Fruit fly (Drosophila melanogaster) whole organism, prepupa: ENCODE measurements around the gene CG2901.
A peak's percentile ranks its signal among the peaks of the same experiment; 100 is the strongest.

Source experiments
- CG10631 ChIP-seq: fragments of 200-800 bp; sonication (Bioruptor generic); optimal IDR thresholded peaks from 2 replicates; lab custom pipeline; 2016; ENCODE audit warnings: missing biosample characterization, missing genetic modification characterization
- CG11294 ChIP-seq: fragments of 200-800 bp; sonication (Bioruptor generic); IDR thresholded peaks from 2 replicates; pipeline ENCODE4 v1.3.6; 2022; ENCODE audit warnings: missing biosample characterization, missing genetic modification characterization
- CG11902 ChIP-seq: fragments of 200-800 bp; sonication (Bioruptor generic); optimal IDR thresholded peaks from 3 replicates; lab custom pipeline; 2016; ENCODE audit warnings: missing biosample characterization, missing genetic modification characterization
- CG1621 ChIP-seq: fragments of 200-800 bp; sonication (Bioruptor generic); optimal IDR thresholded peaks from 3 replicates; lab custom pipeline; 2018; ENCODE audit warnings: missing biosample characterization, mild to moderate bottlenecking, missing genetic modification characterization
- CG16779 ChIP-seq: fragments of 200-800 bp; sonication (Bioruptor generic); optimal IDR thresholded peaks from 3 replicates; lab custom pipeline; 2017; ENCODE audit warnings: missing biosample characterization, mild to moderate bottlenecking, missing genetic modification characterization
- CG3032 ChIP-seq: fragments of 200-800 bp; optimal IDR thresholded peaks from 2 replicates; lab custom pipeline; 2019; ENCODE audit warnings: missing biosample characterization, mild to moderate bottlenecking, missing genetic modification characterization, moderate library complexity
- CG32006 ChIP-seq: fragments of 200-800 bp; sonication (Bioruptor generic); optimal IDR thresholded peaks from 3 replicates; lab custom pipeline; 2017; ENCODE audit warnings: missing biosample characterization, mild to moderate bottlenecking, missing genetic modification characterization
- CG3919 ChIP-seq: fragments of 200-800 bp; sonication (Bioruptor generic); optimal IDR thresholded peaks from 3 replicates; lab custom pipeline; 2016; ENCODE audit warnings: missing biosample characterization, missing genetic modification characterization
- CG4318 ChIP-seq: fragments of 200-800 bp; sonication (Bioruptor generic); optimal IDR thresholded peaks from 3 replicates; lab custom pipeline; 2017; ENCODE audit warnings: missing biosample characterization, mild to moderate bottlenecking, missing genetic modification characterization
- CG6792 ChIP-seq: fragments of 200-800 bp; sonication (Bioruptor generic); optimal IDR thresholded peaks from 3 replicates; lab custom pipeline; 2016; ENCODE audit warnings: missing biosample characterization, missing genetic modification characterization
- CG6854 ChIP-seq: fragments of 200-800 bp; sonication (Bioruptor generic); optimal IDR thresholded peaks from 2 replicates; lab custom pipeline; 2017; ENCODE audit warnings: missing biosample characterization, mild to moderate bottlenecking, missing genetic modification characterization
- CG8119 ChIP-seq: fragments of 200-800 bp; sonication (Bioruptor generic); IDR thresholded peaks from 3 replicates; pipeline ENCODE4 v1.3.6; 2022; ENCODE audit warnings: missing biosample characterization, missing genetic modification characterization
- CG8319 ChIP-seq: fragments of 200-800 bp; sonication (Bioruptor generic); optimal IDR thresholded peaks from 3 replicates; lab custom pipeline; 2016; ENCODE audit warnings: missing biosample characterization, missing genetic modification characterization
- CG8632 ChIP-seq: fragments of 200-800 bp; sonication (Bioruptor generic); optimal IDR thresholded peaks from 3 replicates; lab custom pipeline; 2016; ENCODE audit warnings: missing biosample characterization, missing genetic modification characterization
- CG9139 ChIP-seq: fragments of 200-800 bp; sonication (Bioruptor generic); optimal IDR thresholded peaks from 3 replicates; lab custom pipeline; 2017; ENCODE audit warnings: missing biosample characterization, mild to moderate bottlenecking, missing genetic modification characterization
- Eip75B ChIP-seq: fragments of 200-800 bp; sonication (Bioruptor generic); optimal IDR thresholded peaks from 3 replicates; lab custom pipeline; 2016; ENCODE audit warnings: missing biosample characterization, missing genetic modification characterization
- Eip93F ChIP-seq: fragments of 200-800 bp; sonication (Bioruptor generic); optimal IDR thresholded peaks from 2 replicates; lab custom pipeline; 2016; ENCODE audit warnings: missing biosample characterization, mild to moderate bottlenecking, missing genetic modification characterization
- Ets96B ChIP-seq: fragments of 200-800 bp; optimal IDR thresholded peaks from 2 replicates; lab custom pipeline; 2019; ENCODE audit warnings: missing biosample characterization, mild to moderate bottlenecking, missing genetic modification characterization, moderate library complexity
- Gug ChIP-seq: fragments of 200-800 bp; sonication (Bioruptor generic); IDR thresholded peaks from 2 replicates; pipeline ENCODE4 v1.3.6; 2022; ENCODE audit warnings: missing biosample characterization, missing genetic modification characterization
- Hr39 ChIP-seq: fragments of 200-800 bp; sonication (Bioruptor generic); optimal IDR thresholded peaks from 2 replicates; lab custom pipeline; 2016; ENCODE audit warnings: missing biosample characterization, missing genetic modification characterization
- Hr4 ChIP-seq: fragments of 200-800 bp; sonication (Bioruptor generic); optimal IDR thresholded peaks from 3 replicates; lab custom pipeline; 2016; ENCODE audit warnings: missing biosample characterization, missing genetic modification characterization
- Lpt ChIP-seq: fragments of 200-800 bp; sonication (Bioruptor generic); optimal IDR thresholded peaks from 3 replicates; lab custom pipeline; 2016; ENCODE audit warnings: missing biosample characterization, missing genetic modification characterization
- Met ChIP-seq: fragments of 200-800 bp; sonication (Bioruptor generic); optimal IDR thresholded peaks from 3 replicates; lab custom pipeline; 2016; ENCODE audit warnings: missing biosample characterization, missing genetic modification characterization
- OdsH ChIP-seq: fragments of 200-800 bp; sonication (Bioruptor generic); optimal IDR thresholded peaks from 3 replicates; lab custom pipeline; 2016; ENCODE audit warnings: missing biosample characterization, missing genetic modification characterization
- Smox ChIP-seq: fragments of 200-800 bp; sonication (Bioruptor generic); optimal IDR thresholded peaks from 3 replicates; lab custom pipeline; 2016; ENCODE audit warnings: missing biosample characterization, missing genetic modification characterization
- acj6 ChIP-seq: fragments of 200-800 bp; sonication (Bioruptor generic); optimal IDR thresholded peaks from 3 replicates; lab custom pipeline; 2016; ENCODE audit warnings: missing biosample characterization, missing genetic modification characterization
- dac ChIP-seq: fragments of 200-800 bp; sonication (Bioruptor generic); optimal IDR thresholded peaks from 2 replicates; lab custom pipeline; 2017; ENCODE audit warnings: missing biosample characterization, mild to moderate bottlenecking, missing genetic modification characterization
- eg ChIP-seq: fragments of 200-800 bp; sonication (Bioruptor generic); IDR thresholded peaks from 3 replicates; pipeline ENCODE4 v1.3.6; 2022; ENCODE audit warnings: missing biosample characterization, missing genetic modification characterization
- esn ChIP-seq: fragments of 200-800 bp; sonication (Bioruptor generic); optimal IDR thresholded peaks from 2 replicates; lab custom pipeline; 2016; ENCODE audit warnings: missing biosample characterization, mild to moderate bottlenecking, missing genetic modification characterization, moderate library complexity
- fd59A ChIP-seq: fragments of 200-800 bp; sonication (Bioruptor generic); optimal IDR thresholded peaks from 2 replicates; lab custom pipeline; 2017; ENCODE audit warnings: missing biosample characterization, mild to moderate bottlenecking, missing genetic modification characterization, missing genetic modification reagents
- fd85E ChIP-seq: fragments of 200-800 bp; sonication (Bioruptor generic); optimal IDR thresholded peaks from 3 replicates; lab custom pipeline; 2016; ENCODE audit warnings: missing biosample characterization, missing genetic modification characterization
- fkh ChIP-seq: fragments of 200-800 bp; sonication (Bioruptor generic); optimal IDR thresholded peaks from 3 replicates; lab custom pipeline; 2017; ENCODE audit warnings: missing biosample characterization, mild to moderate bottlenecking, missing genetic modification characterization, moderate library complexity
- lz ChIP-seq: fragments of 200-800 bp; sonication (Bioruptor generic); optimal IDR thresholded peaks from 3 replicates; lab custom pipeline; 2016; ENCODE audit warnings: missing biosample characterization, missing genetic modification characterization
- net ChIP-seq: fragments of 200-800 bp; sonication (Bioruptor generic); optimal IDR thresholded peaks from 3 replicates; lab custom pipeline; 2016; ENCODE audit warnings: missing biosample characterization, missing genetic modification characterization
- pdm3 ChIP-seq: fragments of 200-800 bp; sonication (Bioruptor generic); optimal IDR thresholded peaks from 3 replicates; lab custom pipeline; 2016; ENCODE audit warnings: missing biosample characterization, missing genetic modification characterization
- spab ChIP-seq: fragments of 200-800 bp; sonication (Bioruptor generic); optimal IDR thresholded peaks from 2 replicates; lab custom pipeline; 2017; ENCODE audit warnings: missing biosample characterization, mild to moderate bottlenecking, missing genetic modification characterization, missing genetic modification reagents
- ss ChIP-seq, 2 experiments: fragments of 200-800 bp; sonication (Bioruptor generic); optimal IDR thresholded peaks; 2 replicates in 1 of 2; 3 replicates in 1 of 2; lab custom pipeline; 2017 to 2018; ENCODE audit warnings: mild to moderate bottlenecking in 2 of 2, missing biosample characterization in 2 of 2, missing genetic modification characterization in 2 of 2, moderate library complexity in 1 of 2
- svp ChIP-seq: fragments of 200-800 bp; sonication (Bioruptor generic); peaks from one replicate; lab custom pipeline; 2016; ENCODE audit warnings: missing biosample characterization, missing genetic modification characterization
- topi ChIP-seq: fragments of 200-800 bp; sonication (Bioruptor generic); optimal IDR thresholded peaks from 3 replicates; lab custom pipeline; 2016; ENCODE audit warnings: missing biosample characterization, missing genetic modification characterization
- vri ChIP-seq: fragments of 200-800 bp; sonication (Bioruptor generic); optimal IDR thresholded peaks from 3 replicates; lab custom pipeline; 2016; ENCODE audit warnings: missing biosample characterization, mild to moderate bottlenecking, missing genetic modification characterization

CG2901 gene

DNA sequence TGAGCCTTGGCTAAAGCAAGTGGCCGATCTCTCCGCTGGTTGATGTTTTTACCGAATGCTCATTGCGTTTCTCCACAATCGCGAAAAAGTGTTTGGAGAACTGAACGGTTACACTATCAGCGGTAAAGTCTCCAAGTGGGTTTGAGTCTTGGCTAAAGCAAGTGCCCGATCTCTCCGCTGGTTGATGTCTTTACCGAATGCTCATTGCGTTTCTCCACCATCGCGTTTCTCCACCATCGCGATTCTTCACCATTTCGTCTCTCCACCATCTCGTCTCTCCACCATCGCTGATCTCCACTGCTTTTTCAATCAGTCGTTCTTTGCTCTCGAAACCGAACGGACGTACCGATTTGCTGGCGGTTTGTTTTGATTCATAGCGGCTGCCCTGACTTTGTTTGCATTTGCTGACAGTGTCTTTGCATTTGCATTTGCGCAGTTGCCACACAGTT lies 16.6 kb upstream of the CG2901 start, which contains the start of gene ec (continued):
- TF ChIP-seq CG6854 (GFP tag; lab: Kevin White, UChicago) (peak; percentile 46), spab (no peak), CG1621 (tag; lab: Kevin White, UChicago) (no peak), net (GFP tag; lab: Kevin White, UChicago) (peak; percentile 22), svp (GFP tag; lab: Kevin White, UChicago) (no peak), CG32006 (GFP tag; lab: Kevin White, UChicago) (no peak), topi (GFP tag; lab: Kevin White, UChicago) (no peak), acj6 (no peak), CG16779 (tag; lab: Kevin White, UChicago) (no peak), CG11902 (GFP tag; lab: Kevin White, UChicago) (no peak), Hr39 (GFP tag; lab: Kevin White, UChicago) (no peak), Met (GFP tag; lab: Kevin White, UChicago) (no peak), pdm3 (GFP tag; lab: Kevin White, UChicago) (no peak), CG10631 (no peak), dac (GFP tag; lab: Kevin White, UChicago) (no peak), eg (GFP tag; lab: Robert Waterston, UW) (peak; percentile 33; the same call in 1 of the 3 replicates), CG8119 (peak; percentile 33; the same call in 1 of the 3 replicates), Hr4 (GFP tag; lab: Kevin White, UChicago) (no peak), CG8632 (GFP tag; lab: Kevin White, UChicago) (no peak), Eip93F (GFP tag; lab: Kevin White, UChicago) (no peak), CG3919 (peak; percentile 42), ss (GFP tag; optimal IDR thresholded peaks at IDR 0.05; lab: Kevin White, UChicago) (no peak), CG6792 (no peak), fd59A (GFP tag; lab: Kevin White, UChicago) (no peak), CG9139 (peak; percentile 6), Ets96B (tag; lab: Kevin White, UChicago) (no peak), Smox (GFP tag; lab: Kevin White, UChicago) (no peak), Eip75B (GFP tag; lab: Kevin White, UChicago) (no peak), vri (GFP tag; lab: Kevin White, UChicago) (no peak), lz (GFP tag; lab: Kevin White, UChicago) (no peak), fd85E (GFP tag; lab: Kevin White, UChicago) (no peak), CG8319 (GFP tag; lab: Kevin White, UChicago) (no peak)

DNA sequence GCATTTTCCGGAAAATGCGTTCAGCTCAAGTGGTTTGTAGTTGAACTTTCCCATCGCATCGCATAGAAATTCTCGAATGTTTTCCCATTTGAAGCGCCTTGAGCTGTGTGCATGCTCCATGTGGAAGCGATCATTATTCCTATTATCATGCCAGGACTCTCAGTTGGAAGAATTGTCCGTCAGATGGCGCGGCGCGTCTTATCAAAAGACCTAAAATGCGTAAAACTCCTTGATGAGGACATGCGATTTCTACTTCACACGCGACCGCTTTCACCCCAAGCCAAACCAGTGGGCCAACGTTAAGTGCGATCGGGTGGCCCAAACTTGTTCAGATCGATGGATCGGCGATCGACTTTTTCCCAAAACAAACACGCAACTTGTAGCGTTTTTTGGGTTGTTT lies 12.3 kb upstream of the CG2901 start:
- TF ChIP-seq Eip75B (GFP tag; lab: Kevin White, UChicago) (no peak), CG4318 (GFP tag; lab: Kevin White, UChicago) (no peak), CG6792 (no peak), Lpt (GFP tag; lab: Kevin White, UChicago) (no peak), Eip93F (GFP tag; lab: Kevin White, UChicago) (no peak), CG3032 (tag; lab: Kevin White, UChicago) (no peak), Ets96B (tag; lab: Kevin White, UChicago) (no peak), CG11294 (GFP tag; lab: Robert Waterston, UW) (no peak), OdsH (no peak), fkh (GFP tag; lab: Kevin White, UChicago) (no peak), CG32006 (GFP tag; lab: Kevin White, UChicago) (no peak), CG11902 (GFP tag; lab: Kevin White, UChicago) (no peak), esn (GFP tag; lab: Kevin White, UChicago) (no peak), dac (GFP tag; lab: Kevin White, UChicago) (no peak), CG16779 (tag; lab: Kevin White, UChicago) (no peak), Gug (no peak), CG3919 (no peak), fd85E (GFP tag; lab: Kevin White, UChicago) (no peak), Met (GFP tag; lab: Kevin White, UChicago) (no peak), fd59A (GFP tag; lab: Kevin White, UChicago) (no peak)
